Worm (Caenorhabditis elegans) whole organism, late embryonic: ENCODE data around the gene M176.5.

Experiments
- C38D4.7 ChIP-seq: fragments of 200-800 bp; sonication (Bioruptor generic); optimal IDR thresholded peaks from 2 replicates; lab custom pipeline; 2018; ENCODE audit warnings: mild to moderate bottlenecking, missing genetic modification characterization, moderate library complexity, missing compliant biosample characterization
- K02D7.2 ChIP-seq: sonication (generic microtip); optimal IDR thresholded peaks from 2 replicates; lab custom pipeline; 2017; ENCODE audit warnings: mild to moderate bottlenecking, missing genetic modification characterization, missing compliant biosample characterization
- K09A11.1 ChIP-seq: sonication (generic microtip); optimal IDR thresholded peaks from 2 replicates; lab custom pipeline; 2017; ENCODE audit warnings: antibody characterized with exemption, mild to moderate bottlenecking, missing genetic modification characterization, missing compliant biosample characterization; ENCODE audit not compliant: insufficient read depth
- T23F11.4 ChIP-seq: fragments of 200-800 bp; sonication (Bioruptor generic); optimal IDR thresholded peaks from 2 replicates; lab custom pipeline; 2018; ENCODE audit warnings: mild to moderate bottlenecking, missing genetic modification characterization, missing compliant biosample characterization
- ceh-2 ChIP-seq: sonication (generic microtip); optimal IDR thresholded peaks from 2 replicates; lab custom pipeline; 2016; ENCODE audit warnings: missing genotype, missing genetic modification characterization, missing compliant biosample characterization
- ceh-24 ChIP-seq: sonication (generic microtip); optimal IDR thresholded peaks from 2 replicates; lab custom pipeline; 2016; ENCODE audit warnings: mild to moderate bottlenecking, missing genetic modification characterization, missing compliant biosample characterization
- ceh-45 ChIP-seq: fragments of 200-800 bp; sonication (Bioruptor generic); IDR thresholded peaks from 2 replicates; pipeline ENCODE4 v1.3.6; 2022; ENCODE audit warnings: missing genetic modification reagents, missing genetic modification characterization, missing compliant biosample characterization
- ceh-6 ChIP-seq: fragments of 200-800 bp; sonication (Bioruptor generic); optimal IDR thresholded peaks from 2 replicates; lab custom pipeline; 2018; ENCODE audit warnings: mild to moderate bottlenecking, missing genetic modification characterization, missing compliant biosample characterization
- ceh-9 ChIP-seq: sonication (generic microtip); optimal IDR thresholded peaks from 2 replicates; lab custom pipeline; 2016; ENCODE audit warnings: mild to moderate bottlenecking, missing genetic modification characterization, inconsistent platforms, missing compliant biosample characterization
- che-1 ChIP-seq: sonication (generic microtip); optimal IDR thresholded peaks from 2 replicates; lab custom pipeline; 2016; ENCODE audit warnings: mild to moderate bottlenecking, missing genetic modification characterization, missing compliant biosample characterization
- dve-1 ChIP-seq: sonication (generic microtip); optimal IDR thresholded peaks from 2 replicates; lab custom pipeline; 2017; ENCODE audit warnings: antibody characterized with exemption, mild to moderate bottlenecking, missing genetic modification characterization, missing compliant biosample characterization
- elt-2 ChIP-seq: sonication (generic microtip); optimal IDR thresholded peaks from 2 replicates; lab custom pipeline; 2016; ENCODE audit warnings: missing genetic modification reagents, missing genetic modification characterization, missing compliant biosample characterization
- eyg-1 ChIP-seq: sonication (generic microtip); optimal IDR thresholded peaks from 2 replicates; lab custom pipeline; 2016; ENCODE audit warnings: missing genotype, missing genetic modification characterization, missing compliant biosample characterization
- fax-1 ChIP-seq: sonication (generic microtip); optimal IDR thresholded peaks from 2 replicates; lab custom pipeline; 2016; ENCODE audit warnings: missing genotype, missing genetic modification characterization, missing compliant biosample characterization
- fkh-10 ChIP-seq: fragments of 150-350 bp; optimal IDR thresholded peaks from 2 replicates; lab custom pipeline; 2014; ENCODE audit warnings: missing biosample characterization, missing genetic modification reagents, missing genetic modification characterization
- fkh-6 ChIP-seq: sonication (generic microtip); optimal IDR thresholded peaks from 2 replicates; lab custom pipeline; 2016; ENCODE audit warnings: missing genetic modification characterization, missing compliant biosample characterization
- hlh-13 ChIP-seq: fragments of 200-800 bp; sonication (Bioruptor generic); optimal IDR thresholded peaks from 2 replicates; lab custom pipeline; 2018; ENCODE audit warnings: mild to moderate bottlenecking, missing genetic modification characterization, missing compliant biosample characterization
- hlh-15 ChIP-seq: sonication (generic microtip); optimal IDR thresholded peaks from 2 replicates; lab custom pipeline; 2016; ENCODE audit warnings: missing genetic modification characterization, missing compliant biosample characterization
- hlh-30 ChIP-seq: sonication (generic microtip); optimal IDR thresholded peaks from 2 replicates; lab custom pipeline; 2017; ENCODE audit warnings: antibody characterized with exemption, missing genetic modification characterization, missing compliant biosample characterization; ENCODE audit not compliant: insufficient read depth
- hlh-6 ChIP-seq: sonication (generic microtip); optimal IDR thresholded peaks from 2 replicates; lab custom pipeline; 2016; ENCODE audit warnings: missing genotype, missing genetic modification characterization, missing compliant biosample characterization
- hlh-8 ChIP-seq: sonication (generic microtip); optimal IDR thresholded peaks from 2 replicates; lab custom pipeline; 2016; ENCODE audit warnings: missing genotype, missing genetic modification characterization, missing compliant biosample characterization
- madf-2 ChIP-seq: sonication (generic microtip); optimal IDR thresholded peaks from 2 replicates; lab custom pipeline; 2017; ENCODE audit warnings: missing genetic modification characterization, missing compliant biosample characterization
- mec-3 ChIP-seq: sonication (generic microtip); optimal IDR thresholded peaks from 2 replicates; lab custom pipeline; 2016; ENCODE audit warnings: borderline replicate concordance, missing genetic modification characterization, missing compliant biosample characterization
- nfya-1 ChIP-seq: sonication (generic microtip); optimal IDR thresholded peaks from 2 replicates; lab custom pipeline; 2017; ENCODE audit warnings: missing genetic modification characterization, mild to moderate bottlenecking, missing compliant biosample characterization, antibody characterized with exemption, moderate library complexity
- nhr-11 ChIP-seq: fragments of 150-350 bp; optimal IDR thresholded peaks from 2 replicates; lab custom pipeline; 2014; ENCODE audit warnings: missing biosample characterization, missing genetic modification characterization
- nhr-232 ChIP-seq: sonication (generic microtip); optimal IDR thresholded peaks from 2 replicates; lab custom pipeline; 2016; ENCODE audit warnings: missing genetic modification characterization, missing compliant biosample characterization
- npax-4 ChIP-seq: sonication (generic microtip); optimal IDR thresholded peaks from 2 replicates; lab custom pipeline; 2016; ENCODE audit warnings: missing genetic modification characterization, missing compliant biosample characterization
- odd-2 ChIP-seq: sonication (generic microtip); optimal IDR thresholded peaks from 2 replicates; lab custom pipeline; 2017; ENCODE audit warnings: antibody characterized with exemption, mild to moderate bottlenecking, missing genetic modification characterization, missing compliant biosample characterization
- pag-3 ChIP-seq: sonication (generic microtip); optimal IDR thresholded peaks from 2 replicates; lab custom pipeline; 2016; ENCODE audit warnings: missing compliant biosample characterization, missing genetic modification characterization, borderline replicate concordance
- pax-1 ChIP-seq: fragments of 150-350 bp; optimal IDR thresholded peaks from 2 replicates; lab custom pipeline; 2014; ENCODE audit warnings: missing biosample characterization, missing genetic modification characterization
- pha-2 ChIP-seq: sonication (generic microtip); optimal IDR thresholded peaks from 2 replicates; lab custom pipeline; 2017; ENCODE audit warnings: mild to moderate bottlenecking, missing genetic modification characterization, missing compliant biosample characterization
- ref-2 ChIP-seq: sonication (generic microtip); optimal IDR thresholded peaks from 2 replicates; lab custom pipeline; 2016; ENCODE audit warnings: missing genetic modification characterization, missing compliant biosample characterization
- rnt-1 ChIP-seq: sonication (generic microtip); optimal IDR thresholded peaks from 2 replicates; lab custom pipeline; 2016; ENCODE audit warnings: missing genetic modification characterization, missing compliant biosample characterization
- sdc-2 ChIP-seq: sonication (generic microtip); optimal IDR thresholded peaks from 2 replicates; lab custom pipeline; 2016; ENCODE audit warnings: missing genotype, missing genetic modification characterization, missing compliant biosample characterization
- sox-4 ChIP-seq: sonication (generic microtip); optimal IDR thresholded peaks from 2 replicates; lab custom pipeline; 2017; ENCODE audit warnings: mild to moderate bottlenecking, missing genetic modification characterization, inconsistent platforms, missing compliant biosample characterization
- tbx-7 ChIP-seq: sonication (generic microtip); optimal IDR thresholded peaks from 2 replicates; lab custom pipeline; 2016; ENCODE audit warnings: missing genotype, missing genetic modification characterization, missing compliant biosample characterization
- ttx-3 ChIP-seq: sonication (generic microtip); optimal IDR thresholded peaks from 2 replicates; lab custom pipeline; 2016; ENCODE audit warnings: missing genetic modification reagents, missing genetic modification characterization, missing compliant biosample characterization
- unc-3 ChIP-seq, 2 experiments: fragments of 200-800 bp in 1 of 2; sonication (Bioruptor generic) in 1 of 2; sonication (generic microtip) in 1 of 2; conservative IDR thresholded peaks in 1 of 2; optimal IDR thresholded peaks in 1 of 2; 2 replicates each; pipeline versions ENCODE4 v1.3.6 to Lab custom; 2016 to 2022; ENCODE audit warnings: missing compliant biosample characterization in 2 of 2, missing genetic modification characterization in 2 of 2, missing genetic modification reagents in 1 of 2
- unc-42 ChIP-seq: sonication (generic microtip); optimal IDR thresholded peaks from 2 replicates; lab custom pipeline; 2016; ENCODE audit warnings: missing genotype, missing genetic modification characterization, missing compliant biosample characterization
- ztf-16 ChIP-seq: sonication (generic microtip); optimal IDR thresholded peaks from 2 replicates; lab custom pipeline; 2017; ENCODE audit warnings: missing genetic modification characterization, missing compliant biosample characterization

The M176.5 gene

DNA sequence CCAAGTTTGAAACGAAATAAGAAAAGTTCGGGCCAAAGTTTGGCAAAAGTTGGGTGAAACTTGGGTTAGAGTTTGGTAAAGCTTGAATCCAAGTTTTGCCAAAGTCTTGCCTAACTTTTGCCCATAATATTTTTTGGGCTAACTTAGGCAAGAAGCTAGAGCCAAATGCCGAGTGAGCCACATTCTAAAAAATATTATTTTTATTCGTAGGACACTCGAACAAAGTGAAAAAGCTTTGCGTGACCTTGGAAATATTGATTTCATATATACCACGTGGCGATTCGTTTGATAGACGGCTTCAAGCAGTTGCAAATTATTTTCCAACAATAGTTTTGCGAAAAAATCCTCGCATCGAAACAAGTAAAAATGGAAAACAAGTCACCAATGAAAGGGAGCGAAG, 23.7 kb downstream of the M176.5 start, which contains the start of gene Y51B9A.5:
Gene Y51B9A.5, plus strand, starts transcription at position 301 of the 400 bp plus-strand sequence.
- TF ChIP-seq dve-1 (tag; lab: Kevin White, UChicago) = no peak
- TF ChIP-seq fax-1 (tag; lab: Kevin White, UChicago) = no peak
- TF ChIP-seq ref-2 (tag; lab: Kevin White, UChicago) = no peak
- no peak for TF ChIP-seq mec-3 (tag; lab: Kevin White, UChicago)
- TF ChIP-seq tbx-7 (tag; lab: Kevin White, UChicago) = no peak
- no peak for TF ChIP-seq pax-1 (tag; lab: Kevin White, UChicago)

DNA sequence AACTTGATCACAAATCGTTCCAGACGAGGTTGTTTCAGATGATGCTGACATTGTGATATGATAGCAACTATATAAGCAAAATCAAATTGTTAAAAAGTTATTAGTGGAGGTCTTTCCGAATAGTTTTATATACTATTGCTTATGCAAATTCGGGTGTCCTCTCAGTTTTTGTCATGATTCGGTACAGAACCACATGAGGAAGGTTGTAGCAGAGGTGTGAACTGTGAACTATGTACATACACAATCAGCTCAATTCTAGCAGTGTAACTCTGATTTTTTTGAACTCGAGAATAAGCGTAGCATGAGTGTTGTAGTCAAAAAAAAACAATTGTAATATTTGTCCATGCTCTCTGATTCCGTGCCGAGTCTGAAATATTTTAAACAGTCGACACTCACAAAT, 24.5 kb downstream of the M176.5 start, which contains the start of gene Y51B9A.6:
Gene Y51B9A.6, minus strand, starts transcription at position 101 of the 400 bp plus-strand sequence.
- TF ChIP-seq rnt-1 (no peak), nhr-232 (tag; lab: Kevin White, UChicago) (no peak), ceh-45 (GFP tag; lab: Robert Waterston, UW) (no peak), ref-2 (tag; lab: Kevin White, UChicago) (no peak), ceh-9 (tag; lab: Kevin White, UChicago) (no peak), ttx-3 (tag; lab: Kevin White, UChicago) (no peak), npax-4 (tag; lab: Kevin White, UChicago) (no peak), unc-42 (tag; lab: Kevin White, UChicago) (no peak), madf-2 (tag; lab: Kevin White, UChicago) (no peak), hlh-15 (tag; lab: Kevin White, UChicago) (no peak), unc-3 (GFP tag; conservative IDR thresholded peaks at IDR 0.05; lab: Robert Waterston, UW) (no peak), unc-3 (tag; optimal IDR thresholded peaks at IDR 0.05; lab: Kevin White, UChicago) (no peak), fkh-10 (GFP tag; lab: Kevin White, UChicago) (no peak), elt-2 (tag; lab: Kevin White, UChicago) (no peak), ceh-2 (tag; lab: Kevin White, UChicago) (no peak), hlh-13 (GFP tag; lab: Kevin White, UChicago) (no peak), che-1 (tag; lab: Kevin White, UChicago) (no peak), sdc-2 (tag; lab: Kevin White, UChicago) (no peak), K02D7.2 (no peak), hlh-30 (tag; lab: Kevin White, UChicago) (no peak)
- TF ChIP-seq, all 69 proteins: peak for 0

DNA sequence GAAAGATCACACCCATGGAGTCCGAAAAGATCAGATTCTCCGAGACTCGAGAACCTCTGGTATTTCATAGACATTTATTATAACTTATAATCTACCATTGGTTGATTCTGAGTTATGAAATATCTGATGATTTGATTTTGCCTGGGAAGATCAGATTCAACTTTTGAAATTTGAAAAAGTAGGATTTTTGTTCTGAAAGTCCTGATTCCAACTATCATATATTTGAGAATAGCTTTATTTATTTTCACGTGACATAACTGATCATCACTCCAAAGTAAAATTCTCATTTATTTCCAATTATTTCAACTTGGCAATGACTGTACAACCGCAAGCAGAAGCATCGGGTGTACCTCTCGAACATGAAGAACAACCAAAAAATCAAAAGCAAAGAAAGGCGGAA, 27.8 kb downstream of the M176.5 start, which contains the start of gene Y51B9A.7:
Gene Y51B9A.7, plus strand, starts transcription at position 301 of the 400 bp plus-strand sequence.
- TF ChIP-seq eyg-1 = no peak
- no peak for TF ChIP-seq K02D7.2
- TF ChIP-seq ceh-9 (tag; lab: Kevin White, UChicago) = no peak
- no peak for TF ChIP-seq hlh-13 (GFP tag; lab: Kevin White, UChicago)
- no peak for TF ChIP-seq fkh-6 (tag; lab: Kevin White, UChicago)
- no peak for TF ChIP-seq hlh-15 (tag; lab: Kevin White, UChicago)
- no peak for TF ChIP-seq hlh-6
- TF ChIP-seq sox-4 (tag; lab: Kevin White, UChicago) = no peak
- TF ChIP-seq unc-3 (GFP tag; conservative IDR thresholded peaks at IDR 0.05; lab: Robert Waterston, UW) = no peak
- no peak for TF ChIP-seq unc-3 (tag; optimal IDR thresholded peaks at IDR 0.05; lab: Kevin White, UChicago)
- TF ChIP-seq npax-4 (tag; lab: Kevin White, UChicago) = no peak
- TF ChIP-seq ceh-6 (GFP tag; lab: Kevin White, UChicago) = no peak
- no peak for TF ChIP-seq hlh-8 (tag; lab: Kevin White, UChicago)
- no peak for TF ChIP-seq nhr-11 (tag; lab: Kevin White, UChicago)
- TF ChIP-seq fax-1 (tag; lab: Kevin White, UChicago) = no peak
- TF ChIP-seq ceh-24 = no peak
- no peak for TF ChIP-seq sdc-2 (tag; lab: Kevin White, UChicago)

DNA sequence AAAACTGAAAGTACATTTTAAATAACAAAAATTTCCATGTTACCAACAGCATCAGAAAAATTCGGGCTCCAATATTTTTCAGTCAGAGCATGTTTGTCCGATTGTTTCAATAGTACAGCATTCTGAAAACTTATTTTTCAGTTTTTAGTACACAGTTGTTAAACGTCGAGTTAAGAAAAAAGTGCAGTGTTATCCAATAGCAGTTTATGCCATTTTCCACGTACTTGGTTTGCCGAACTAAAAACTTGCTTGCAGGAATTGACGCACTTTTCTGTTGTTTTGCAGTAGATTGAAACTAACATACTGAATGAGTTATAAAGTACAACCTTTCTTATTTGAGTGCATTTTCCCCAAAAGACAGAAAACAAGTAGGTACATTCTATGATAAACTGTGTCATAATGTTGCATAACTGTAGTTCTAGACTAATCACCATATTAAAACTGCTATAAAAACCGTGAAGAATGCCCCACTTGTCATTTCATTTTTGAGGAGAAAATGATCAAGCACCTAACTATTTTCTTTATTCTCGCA, 29.1 kb downstream of the M176.5 start, which contains the start of the genes Y51B9A.14 and Y51B9A.8:
Gene Y51B9A.14, minus strand, starts transcription at position 101 of the 532 bp plus-strand sequence.
Gene Y51B9A.8, plus strand, starts transcription at position 482 of the 532 bp plus-strand sequence.
- TF ChIP-seq pag-3 (tag; lab: Kevin White, UChicago) = no peak
- no peak for TF ChIP-seq sdc-2 (tag; lab: Kevin White, UChicago)
- no peak for TF ChIP-seq ztf-16 (tag; lab: Kevin White, UChicago)
- TF ChIP-seq nfya-1 (tag; lab: Kevin White, UChicago) = no peak
- TF ChIP-seq odd-2 (tag; lab: Kevin White, UChicago) = no peak
- TF ChIP-seq elt-2 (tag; lab: Kevin White, UChicago) = no peak
- TF ChIP-seq hlh-8 (tag; lab: Kevin White, UChicago) = no peak
- TF ChIP-seq pha-2 (tag; lab: Kevin White, UChicago) = no peak
- no peak for TF ChIP-seq T23F11.4 (GFP tag; lab: Kevin White, UChicago)
- TF ChIP-seq K09A11.1 = no peak
- TF ChIP-seq sox-4 (tag; lab: Kevin White, UChicago) = no peak
- no peak for TF ChIP-seq C38D4.7
- no peak for TF ChIP-seq npax-4 (tag; lab: Kevin White, UChicago)
